Fruit fly (Drosophila melanogaster): ENCODE data around the gene CG32988.

CG32988 gene

dm6 chr2L:8894224-8894623 lies 29.6 kb downstream of the CG32988 start (continued):
- TF ChIP-seq CG7372 (GFP tag; IDR thresholded peaks at IDR 0.05) (peak; percentile 54), sd (tag; optimal IDR thresholded peaks at IDR 0.05) (peak; percentile 2)

- TF ChIP-seq CG9215 (GFP tag; IDR thresholded peaks at IDR 0.05): 0 out of 2 replicates have a peak, but pooled peaks have one; percentile 23
- no peak for TF ChIP-seq CG42726 (GFP tag; IDR thresholded peaks at IDR 0.05; ENCODE audit: partially characterized antibody)
- peak; percentile 19; the same call in 1 of the 2 replicates for TF ChIP-seq wor (GFP tag; IDR thresholded peaks at IDR 0.05)
- TF ChIP-seq Asciz (GFP tag; optimal IDR thresholded peaks at IDR 0.05): peak; percentile 45
- TF ChIP-seq zfh2 (GFP tag; optimal IDR thresholded peaks at IDR 0.05): peak; percentile 33
- no peak for TF ChIP-seq CG13624 (GFP tag; optimal IDR thresholded peaks at IDR 0.05)
- 0 out of 2 replicates have a peak, but pooled peaks have one; percentile 28 for TF ChIP-seq Oaz (GFP tag; IDR thresholded peaks at IDR 0.05)
- TF ChIP-seq rib (GFP tag; IDR thresholded peaks at IDR 0.05): no peak
- no peak for TF ChIP-seq Gug (GFP tag; IDR thresholded peaks at IDR 0.05)
- peak in 1 of 2 experiments; percentile 75 for TF ChIP-seq Hr51 (GFP tag; optimal IDR thresholded peaks at IDR 0.05)
- TF ChIP-seq CG1529 (GFP tag; optimal IDR thresholded peaks at IDR 0.05): no peak
- TF ChIP-seq ash1 (GFP tag; optimal IDR thresholded peaks at IDR 0.05): no peak
- peak; percentile 69 for TF ChIP-seq Meics (GFP tag; optimal IDR thresholded peaks at IDR 0.05)
- peak; percentile 49 for TF ChIP-seq CG17359 (tag; optimal IDR thresholded peaks at IDR 0.05)
- TF ChIP-seq row (GFP tag; IDR thresholded peaks at IDR 0.05): peak; percentile 49; the same call in 1 of the 3 replicates
- peak; percentile 2 for TF ChIP-seq HLH54F (GFP tag; optimal IDR thresholded peaks at IDR 0.05)
- TF ChIP-seq crol (GFP tag; IDR thresholded peaks at IDR 0.05): no peak
- TF ChIP-seq Blimp-1 (GFP tag; optimal IDR thresholded peaks at IDR 0.05): peak; percentile 37
- TF ChIP-seq Antp (GFP tag; optimal IDR thresholded peaks at IDR 0.05): no peak
- TF ChIP-seq exex (tag; optimal IDR thresholded peaks at IDR 0.05): no peak
- TF ChIP-seq HLH3B (GFP tag; IDR thresholded peaks at IDR 0.05): peak; percentile 50
- no peak for TF ChIP-seq tll (GFP tag; optimal IDR thresholded peaks at IDR 0.05)
- no peak for TF ChIP-seq CG7271 (tag; optimal IDR thresholded peaks at IDR 0.05)
- peak in 1 of 3 experiments; percentile 36 for TF ChIP-seq lola (GFP tag; optimal IDR thresholded peaks at IDR 0.05)
- no peak for TF ChIP-seq ems (GFP tag; optimal IDR thresholded peaks at IDR 0.05)
- TF ChIP-seq CG6654 (GFP tag; optimal IDR thresholded peaks at IDR 0.05): peak; percentile 12
- no peak for TF ChIP-seq z (GFP tag; IDR thresholded peaks at IDR 0.05)
- no peak for TF ChIP-seq sc (optimal IDR thresholded peaks at IDR 0.05)
- TF ChIP-seq sc (GFP tag; optimal IDR thresholded peaks at IDR 0.05): no peak
- peak; percentile 25 for TF ChIP-seq D19B (GFP tag; optimal IDR thresholded peaks at IDR 0.05)
- no peak for TF ChIP-seq tna (GFP tag; IDR thresholded peaks at IDR 0.05; ENCODE audit: partially characterized antibody)
- no peak for TF ChIP-seq NC2α (GFP tag; optimal IDR thresholded peaks at IDR 0.05)
- no peak for TF ChIP-seq disco-r (GFP tag; optimal IDR thresholded peaks at IDR 0.05)
- 0 out of 3 replicates have a peak, but pooled peaks have one; percentile 9 for TF ChIP-seq jigr1 (GFP tag; IDR thresholded peaks at IDR 0.05)
- TF ChIP-seq CG10462 (GFP tag; optimal IDR thresholded peaks at IDR 0.05): no peak
- TF ChIP-seq da (GFP tag; optimal IDR thresholded peaks at IDR 0.05): no peak
- TF ChIP-seq maf-S (GFP tag; optimal IDR thresholded peaks at IDR 0.05): no peak
- no peak for TF ChIP-seq ERR (GFP tag; optimal IDR thresholded peaks at IDR 0.05)
- no peak for TF ChIP-seq pnt (GFP tag; optimal IDR thresholded peaks at IDR 0.05)
- TF ChIP-seq fd96Cb (tag; optimal IDR thresholded peaks at IDR 0.05): peak; percentile 44
- TF ChIP-seq unpg (GFP tag; optimal IDR thresholded peaks at IDR 0.05): peak; percentile 63
- TF ChIP-seq CG7372 (GFP tag; IDR thresholded peaks at IDR 0.05): no peak
- TF ChIP-seq CG10274 (GFP tag; optimal IDR thresholded peaks at IDR 0.05): no peak
- TF ChIP-seq CG17361 (GFP tag; IDR thresholded peaks at IDR 0.05): peak; percentile 68
- TF ChIP-seq CG13296 (GFP tag; optimal IDR thresholded peaks at IDR 0.05): peak; percentile 53
- peak; percentile 60 for TF ChIP-seq CG31441 (GFP tag; IDR thresholded peaks at IDR 0.05)
Measured at dm6 chr2L:8897954-8898713, 33.5 kb downstream of the CG32988 start.
